Fruit fly (Drosophila melanogaster): ENCODE results near the gene ss.

- TF ChIP-seq h (GFP tag; optimal IDR thresholded peaks at IDR 0.05) (no peak), Hnf4 (GFP tag; optimal IDR thresholded peaks at IDR 0.05) (no peak)
These were observed 69.2 kb downstream of the ss start for dm6 chr3R:16334329-16334728.
